Worm (Caenorhabditis elegans): ENCODE results near the gene ubxn-2.
A peak's percentile ranks its signal among the peaks of the same experiment; 100 is the strongest.

ubxn-2 gene

ce11 chrIV:2740035-2740434 lies 14.4 kb upstream of the ubxn-2 start (continued):
- TF ChIP-seq nhr-41 (GFP tag; IDR thresholded peaks at IDR 0.05) (peak; percentile 92), F26F4.8 (GFP tag; conservative IDR thresholded peaks at IDR 0.05) (peak; percentile 97), zfp-3 (GFP tag; conservative IDR thresholded peaks at IDR 0.05) (peak; percentile 33; the same call in 1 of the 2 replicates)

- TF ChIP-seq lir-3 (tag; optimal IDR thresholded peaks at IDR 0.05) (no peak), daf-12 (tag; optimal IDR thresholded peaks at IDR 0.05) (no peak), F44E2.7 (GFP tag; IDR thresholded peaks at IDR 0.05) (no peak), ama-1 (optimal IDR thresholded peaks at IDR 0.05) (no peak), ceh-62 (tag; optimal IDR thresholded peaks at IDR 0.05) (no peak), T20F7.1 (GFP tag; optimal IDR thresholded peaks at IDR 0.05) (no peak), hlh-11 (tag; optimal IDR thresholded peaks at IDR 0.05) (no peak), nhr-48 (tag; optimal IDR thresholded peaks at IDR 0.05) (no peak), snpc-4 (tag; optimal IDR thresholded peaks at IDR 0.05) (no peak), rbr-2 (tag; optimal IDR thresholded peaks at IDR 0.05) (no peak), F37D6.2 (tag; optimal IDR thresholded peaks at IDR 0.05) (no peak), lin-15B (tag; optimal IDR thresholded peaks at IDR 0.05) (no peak), spr-3 (GFP tag; optimal IDR thresholded peaks at IDR 0.05) (no peak), cey-2 (tag; optimal IDR thresholded peaks at IDR 0.05; ENCODE audit: borderline replicate concordance, insufficient read depth) (no peak), tag-97 (GFP tag; IDR thresholded peaks at IDR 0.05) (no peak), madf-9 (GFP tag; conservative IDR thresholded peaks at IDR 0.05) (no peak), mxl-3 (GFP tag; optimal IDR thresholded peaks at IDR 0.05) (no peak), madf-5 (GFP tag; IDR thresholded peaks at IDR 0.05) (no peak), ceh-44 (GFP tag; IDR thresholded peaks at IDR 0.05) (no peak)
Measured at ce11 chrIV:2738466-2738865, 12.8 kb upstream of the ubxn-2 start.

- TF ChIP-seq php-3 (GFP tag; IDR thresholded peaks at IDR 0.05) (no peak), mdt-29 (GFP tag; IDR thresholded peaks at IDR 0.05) (no peak), ceh-28 (tag; optimal IDR thresholded peaks at IDR 0.05) (peak; percentile 50), nhr-6 (tag; optimal IDR thresholded peaks at IDR 0.05) (no peak), unc-130 (GFP tag; optimal IDR thresholded peaks at IDR 0.05) (no peak), fkh-10 (GFP tag; optimal IDR thresholded peaks at IDR 0.05) (no peak), zag-1 (tag; optimal IDR thresholded peaks at IDR 0.05) (no peak)
Measured at ce11 chrIV:2736575-2736974, 11.0 kb upstream of the ubxn-2 start.

DNA sequence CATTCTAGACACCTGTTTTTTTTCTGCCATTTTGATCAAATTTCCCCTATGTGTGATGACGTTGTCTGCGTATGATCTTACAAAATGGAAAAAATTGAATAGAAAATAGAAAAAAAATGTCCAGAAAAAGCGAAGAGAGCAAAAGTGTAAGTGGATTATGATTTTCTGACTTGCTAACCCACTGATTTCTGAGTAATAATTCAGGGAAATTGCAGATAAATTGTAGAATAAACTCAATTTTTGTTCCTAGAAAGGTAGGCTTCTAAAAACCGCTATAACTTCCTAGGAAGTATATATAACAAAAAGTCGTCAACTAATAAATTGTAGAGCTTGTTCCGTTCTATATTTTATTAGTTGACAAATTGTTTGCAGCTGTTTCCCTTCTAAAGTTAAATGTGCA lies 9.1 kb upstream of the ubxn-2 start:
- TF ChIP-seq dpl-1 (GFP tag; optimal IDR thresholded peaks at IDR 0.05) = no peak
- TF ChIP-seq jun-1 (tag; optimal IDR thresholded peaks at IDR 0.05) = no peak
- no peak for TF ChIP-seq aha-1 (tag)
- TF ChIP-seq ces-1 (GFP tag; optimal IDR thresholded peaks at IDR 0.05) = no peak
- TF ChIP-seq nhr-76 (tag; optimal IDR thresholded peaks at IDR 0.05) = no peak
- no peak for TF ChIP-seq mep-1 (tag; optimal IDR thresholded peaks at IDR 0.05)
- TF ChIP-seq Y75B8A.6 (GFP tag; IDR thresholded peaks at IDR 0.05) = no peak
- no peak for TF ChIP-seq attf-4 (tag; optimal IDR thresholded peaks at IDR 0.05)
- no peak for TF ChIP-seq nhr-237 (tag; optimal IDR thresholded peaks at IDR 0.05)
- no peak for TF ChIP-seq ceh-28 (tag; optimal IDR thresholded peaks at IDR 0.05)
- no peak for TF ChIP-seq arid-1 (GFP tag; conservative IDR thresholded peaks at IDR 0.05)
- TF ChIP-seq pqm-1 (tag; optimal IDR thresholded peaks at IDR 0.05) = no peak
- no peak for TF ChIP-seq unc-39 (tag; optimal IDR thresholded peaks at IDR 0.05)
- TF ChIP-seq F49E8.2 (tag; optimal IDR thresholded peaks at IDR 0.05; ENCODE audit: borderline replicate concordance) = no peak
- no peak for TF ChIP-seq nhr-41 (GFP tag; IDR thresholded peaks at IDR 0.05)
- TF ChIP-seq mdl-1 (tag; optimal IDR thresholded peaks at IDR 0.05) = no peak
- TF ChIP-seq php-3 (GFP tag; IDR thresholded peaks at IDR 0.05) = no peak
